Fruit fly (Drosophila melanogaster): ENCODE measurements around the gene hep.

DNA sequence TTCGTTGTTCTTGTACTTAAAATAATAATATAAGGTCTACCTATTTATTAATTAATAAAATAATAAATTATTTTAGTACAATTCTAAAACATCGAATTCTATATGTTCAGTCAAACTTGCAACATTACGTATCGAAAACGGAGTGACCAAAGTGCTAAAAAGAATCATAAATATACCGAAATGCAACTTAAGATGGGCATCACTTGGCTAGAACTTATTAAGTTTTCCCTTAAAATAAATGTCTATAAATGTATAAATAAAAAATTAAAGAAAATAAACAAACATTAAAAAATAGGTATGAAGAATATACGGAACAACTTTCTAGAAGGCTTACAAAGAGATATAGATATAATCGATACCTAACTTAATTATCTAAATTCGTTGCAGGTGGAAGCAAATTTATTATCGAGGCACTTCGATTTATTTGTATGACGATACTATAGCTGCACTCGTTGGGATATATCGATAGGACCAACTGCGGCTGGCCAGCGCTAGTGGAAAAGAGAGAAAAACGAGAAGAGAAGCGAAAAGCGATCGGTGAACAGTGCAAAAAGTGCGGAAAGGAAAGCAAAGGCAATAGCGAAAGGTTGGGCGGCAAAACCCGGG lies 525 bp upstream of the hep start, which contains the start of gene lic:
- TF ChIP-seq tj (GFP tag; optimal IDR thresholded peaks at IDR 0.05) (no peak), CG5204 (GFP tag; optimal IDR thresholded peaks at IDR 0.05) (no peak), CG1620 (GFP tag; optimal IDR thresholded peaks at IDR 0.05) (no peak), Clk (GFP tag; optimal IDR thresholded peaks at IDR 0.05) (no peak), CG14711 (tag; optimal IDR thresholded peaks at IDR 0.05) (no peak), CG7101 (tag; optimal IDR thresholded peaks at IDR 0.05) (no peak), toe (GFP tag; optimal IDR thresholded peaks at IDR 0.05) (no peak)

Measured in whole organism, adult.